Fruit fly (Drosophila melanogaster) whole organism, wandering third instar larva: ENCODE results near the gene mRpS35.

Experiments
- Abd-B ChIP-seq: fragments of >200 bp; optimal IDR thresholded peaks from 2 replicates; lab custom pipeline; 2017; ENCODE audit warnings: missing biosample characterization, missing genetic modification characterization
- CG32264 ChIP-seq: fragments of 200-800 bp; sonication (Bioruptor generic); optimal IDR thresholded peaks from 2 replicates; lab custom pipeline; 2016; ENCODE audit warnings: missing biosample characterization, missing genetic modification characterization
- CG9705 ChIP-seq: fragments of 200-800 bp; sonication (Bioruptor generic); optimal IDR thresholded peaks from 2 replicates; lab custom pipeline; 2018; ENCODE audit warnings: missing biosample characterization, mild to moderate bottlenecking, missing genetic modification characterization
- CrebA ChIP-seq: fragments of 200-800 bp; sonication (Bioruptor generic); optimal IDR thresholded peaks from 2 replicates; lab custom pipeline; 2016; ENCODE audit warnings: missing biosample characterization, mild to moderate bottlenecking, missing genetic modification characterization, borderline replicate concordance
- Dif ChIP-seq: fragments of 200-275, 200-300 bp; sonication (Bioruptor generic); optimal IDR thresholded peaks from 2 replicates; lab custom pipeline; 2018; ENCODE audit warnings: missing biosample characterization, missing genetic modification characterization; ENCODE audit not compliant: partially characterized antibody
- GATAd ChIP-seq: sonication (Bioruptor generic); optimal IDR thresholded peaks from 2 replicates; lab custom pipeline; 2016; ENCODE audit warnings: missing biosample characterization, missing genetic modification characterization
- HLH106 ChIP-seq: fragments of 200-800 bp; optimal IDR thresholded peaks from 3 replicates; lab custom pipeline; 2019; ENCODE audit warnings: missing biosample characterization, mild to moderate bottlenecking, missing genetic modification characterization, moderate library complexity
- Hnf4 ChIP-seq: fragments of 200-800 bp; sonication (Bioruptor generic); optimal IDR thresholded peaks from 2 replicates; lab custom pipeline; 2016; ENCODE audit warnings: missing biosample characterization, mild to moderate bottlenecking, missing genetic modification characterization
- Hr83 ChIP-seq: fragments of 200-300 bp; sonication (Bioruptor generic); optimal IDR thresholded peaks from 2 replicates; lab custom pipeline; 2016; ENCODE audit warnings: missing biosample characterization, mild to moderate bottlenecking, missing genetic modification characterization, moderate library complexity; ENCODE audit not compliant: poor library complexity, severe bottlenecking
- Jra ChIP-seq: sonication (Bioruptor generic); optimal IDR thresholded peaks from 2 replicates; lab custom pipeline; 2016; ENCODE audit warnings: missing biosample characterization, missing genetic modification characterization
- Mio ChIP-seq: sonication (Bioruptor generic); optimal IDR thresholded peaks from 2 replicates; lab custom pipeline; 2016; ENCODE audit warnings: missing biosample characterization, missing genetic modification characterization
- Myc ChIP-seq: fragments of >200 bp; optimal IDR thresholded peaks from 2 replicates; lab custom pipeline; 2017
- OdsH ChIP-seq: fragments of 200-800 bp; sonication (Bioruptor generic); optimal IDR thresholded peaks from 2 replicates; lab custom pipeline; 2016; ENCODE audit warnings: missing biosample characterization, mild to moderate bottlenecking, missing genetic modification characterization
- Sp1 ChIP-seq: fragments of 200-800 bp; sonication (Bioruptor generic); optimal IDR thresholded peaks from 3 replicates; lab custom pipeline; 2019; ENCODE audit warnings: missing biosample characterization, mild to moderate bottlenecking, missing genetic modification characterization, moderate library complexity
- Vsx2 ChIP-seq: fragments of 200-300, 225-300 bp; sonication (Bioruptor generic); optimal IDR thresholded peaks from 2 replicates; lab custom pipeline; 2018; ENCODE audit warnings: missing biosample characterization, missing genetic modification characterization; ENCODE audit not compliant: partially characterized antibody
- br ChIP-seq: fragments of 200-800 bp; sonication (Bioruptor generic); optimal IDR thresholded peaks from 2 replicates; lab custom pipeline; 2016; ENCODE audit warnings: missing biosample characterization, missing genetic modification characterization
- brk ChIP-seq: fragments of 200-800 bp; sonication (Bioruptor generic); optimal IDR thresholded peaks from 2 replicates; lab custom pipeline; 2016; ENCODE audit warnings: missing biosample characterization, mild to moderate bottlenecking, missing genetic modification characterization
- dmrt93B ChIP-seq: fragments of 200-800 bp; sonication (Bioruptor generic); optimal IDR thresholded peaks from 2 replicates; lab custom pipeline; 2018; ENCODE audit warnings: missing biosample characterization, mild to moderate bottlenecking, missing genetic modification characterization
- dsf ChIP-seq: sonication (Bioruptor generic); optimal IDR thresholded peaks from 2 replicates; lab custom pipeline; 2016; ENCODE audit warnings: missing biosample characterization, missing genetic modification characterization, borderline replicate concordance
- ey ChIP-seq: fragments of 200-800 bp; sonication (Bioruptor generic); optimal IDR thresholded peaks from 2 replicates; lab custom pipeline; 2016; ENCODE audit warnings: missing biosample characterization, missing genetic modification characterization
- foxo ChIP-seq, 2 experiments: fragments of 200-800 bp; sonication (Bioruptor generic); optimal IDR thresholded peaks; 2 replicates in 1 of 2; 3 replicates in 1 of 2; lab custom pipeline; 2016 to 2017; ENCODE audit warnings: missing biosample characterization in 2 of 2, missing genetic modification characterization in 2 of 2
- fru ChIP-seq: fragments of 200-800 bp; sonication (Bioruptor generic); optimal IDR thresholded peaks from 3 replicates; lab custom pipeline; 2016; ENCODE audit warnings: missing biosample characterization, mild to moderate bottlenecking, missing genetic modification characterization
- h ChIP-seq: fragments of 200-800 bp; sonication (Bioruptor generic); optimal IDR thresholded peaks from 3 replicates; lab custom pipeline; 2016; ENCODE audit warnings: missing biosample characterization, mild to moderate bottlenecking, missing genetic modification characterization
- jim ChIP-seq: fragments of 175-275, 200-325 bp; sonication (Bioruptor generic); optimal IDR thresholded peaks from 2 replicates; lab custom pipeline; 2016; ENCODE audit warnings: missing biosample characterization, mild to moderate bottlenecking, missing genetic modification characterization
- lola ChIP-seq: fragments of >200 bp; optimal IDR thresholded peaks from 2 replicates; lab custom pipeline; 2017; ENCODE audit warnings: missing biosample characterization, missing genetic modification characterization
- psq ChIP-seq: fragments of 200-800 bp; sonication (Bioruptor generic); optimal IDR thresholded peaks from 3 replicates; lab custom pipeline; 2017; ENCODE audit warnings: missing biosample characterization, mild to moderate bottlenecking, missing genetic modification characterization, moderate library complexity
- rgr ChIP-seq: fragments of 200-800 bp; sonication (Bioruptor generic); optimal IDR thresholded peaks from 3 replicates; lab custom pipeline; 2016; ENCODE audit warnings: missing biosample characterization, mild to moderate bottlenecking, missing genetic modification characterization
- sage ChIP-seq: fragments of 200-800 bp; sonication (Bioruptor generic); optimal IDR thresholded peaks from 2 replicates; lab custom pipeline; 2016; ENCODE audit warnings: missing biosample characterization, mild to moderate bottlenecking, missing genetic modification characterization
- sv ChIP-seq: fragments of 200-800 bp; sonication (Bioruptor generic); optimal IDR thresholded peaks from 3 replicates; lab custom pipeline; 2016; ENCODE audit warnings: missing biosample characterization, missing genetic modification characterization
- tai ChIP-seq: sonication (Bioruptor generic); optimal IDR thresholded peaks from 2 replicates; lab custom pipeline; 2016; ENCODE audit warnings: missing biosample characterization, missing genetic modification characterization
- usp ChIP-seq: fragments of >200 bp; optimal IDR thresholded peaks from 2 replicates; lab custom pipeline; 2017; ENCODE audit warnings: missing biosample characterization, missing genetic modification characterization
- woc ChIP-seq: sonication (Bioruptor generic); optimal IDR thresholded peaks from 2 replicates; lab custom pipeline; 2016; ENCODE audit warnings: missing biosample characterization, mild to moderate bottlenecking, missing genetic modification characterization

Gene mRpS35

dm6 chr3L:2780711-2781110, at the start of gene mRpS35:
mRpS35 (plus strand) TSS chr3L:2780899.
- no peak for TF ChIP-seq rgr
- TF ChIP-seq Myc (lab: Kevin White, UChicago) = no peak
- no peak for TF ChIP-seq lola (GFP tag; lab: Kevin White, UChicago)
- no peak for TF ChIP-seq usp (GFP tag; lab: Kevin White, UChicago)
- no peak for TF ChIP-seq sv (GFP tag; lab: Kevin White, UChicago)
- TF ChIP-seq Mio (GFP tag; lab: Kevin White, UChicago) = no peak
- no peak for TF ChIP-seq GATAd (GFP tag; lab: Kevin White, UChicago)
- TF ChIP-seq woc = no peak
- TF ChIP-seq Jra (GFP tag; lab: Kevin White, UChicago) = no peak
- TF ChIP-seq dsf (GFP tag; lab: Kevin White, UChicago) = no peak
- TF ChIP-seq CG32264 = no peak
- no peak for TF ChIP-seq brk
- TF ChIP-seq fru (GFP tag; lab: Kevin White, UChicago) = no peak
- no peak for TF ChIP-seq CG9705 (GFP tag; lab: Kevin White, UChicago)
- no peak for TF ChIP-seq br
- no peak for TF ChIP-seq Sp1

- TF ChIP-seq jim = no peak
- TF ChIP-seq woc = no peak
- TF ChIP-seq Hr83 (GFP tag; lab: Kevin White, UChicago) = no peak
- no peak for TF ChIP-seq Sp1
- TF ChIP-seq Abd-B (GFP tag; lab: Kevin White, UChicago) = no peak
- no peak for TF ChIP-seq fru (GFP tag; lab: Kevin White, UChicago)
- TF ChIP-seq usp (GFP tag; lab: Kevin White, UChicago) = no peak
Measured at dm6 chr3L:2730911-2731310, 49.8 kb upstream of the mRpS35 start.

dm6 chr3L:2733208-2733607, 47.5 kb upstream of the mRpS35 start:
- TF ChIP-seq usp (GFP tag; lab: Kevin White, UChicago) (no peak), psq (no peak), CG9705 (GFP tag; lab: Kevin White, UChicago) (no peak), sv (GFP tag; lab: Kevin White, UChicago) (peak; percentile 44), HLH106 (no peak), rgr (peak; percentile 28), br (peak; percentile 29), Hr83 (GFP tag; lab: Kevin White, UChicago) (no peak), Abd-B (GFP tag; lab: Kevin White, UChicago) (no peak), Sp1 (no peak), ey (GFP tag; lab: Kevin White, UChicago) (peak; percentile 44), lola (GFP tag; lab: Kevin White, UChicago) (no peak), dsf (GFP tag; lab: Kevin White, UChicago) (no peak), foxo (GFP tag; optimal IDR thresholded peaks at IDR 0.05; lab: Kevin White, UChicago) (peak in 1 of 2 experiments; percentile 48), CrebA (GFP tag; lab: Kevin White, UChicago) (no peak), fru (GFP tag; lab: Kevin White, UChicago) (peak; percentile 28), OdsH (peak; percentile 16), h (GFP tag; lab: Kevin White, UChicago) (peak; percentile 45), Dif (GFP tag; lab: Kevin White, UChicago) (no peak), tai (no peak), Vsx2 (GFP tag; lab: Kevin White, UChicago) (no peak), dmrt93B (GFP tag; lab: Kevin White, UChicago) (no peak), sage (GFP tag; lab: Kevin White, UChicago) (no peak), Hnf4 (GFP tag; lab: Kevin White, UChicago) (no peak)
- TF ChIP-seq, all 38 proteins: peak for 8

dm6 chr3L:2734363-2735160, 46.1 kb upstream of the mRpS35 start:
- TF ChIP-seq h (GFP tag; lab: Kevin White, UChicago) = peak; percentile 15
- TF ChIP-seq ey (GFP tag; lab: Kevin White, UChicago) = peak; percentile 1
- TF ChIP-seq Dif (GFP tag; lab: Kevin White, UChicago) = no peak
